Fruit fly (Drosophila melanogaster) whole organism, adult: ENCODE measurements around the gene Tehao.

ENCODE experiments used
- CG33017 ChIP-seq: fragments of 200-800 bp; sonication (Bioruptor generic); optimal IDR thresholded peaks from 2 replicates; lab custom pipeline; 2018; ENCODE audit warnings: missing biosample characterization, mild to moderate bottlenecking, missing genetic modification characterization, moderate library complexity
- CG7101 ChIP-seq: fragments of 200-800 bp; sonication (Bioruptor generic); optimal IDR thresholded peaks from 2 replicates; lab custom pipeline; 2018; ENCODE audit warnings: missing biosample characterization, mild to moderate bottlenecking, missing genetic modification characterization, moderate library complexity
- Crg-1 ChIP-seq: fragments of 200-800 bp; sonication (Bioruptor generic); optimal IDR thresholded peaks from 2 replicates; lab custom pipeline; 2016; ENCODE audit warnings: missing biosample characterization, missing genetic modification characterization
- bab1 ChIP-seq: fragments of 200-800 bp; sonication (Bioruptor generic); optimal IDR thresholded peaks from 3 replicates; lab custom pipeline; 2019; ENCODE audit warnings: missing biosample characterization, mild to moderate bottlenecking, missing genetic modification characterization, moderate library complexity
- cnc ChIP-seq, 2 experiments: fragments of >200 bp; optimal IDR thresholded peaks; 2 replicates each; lab custom pipeline; 2017
- kay ChIP-seq: fragments of 200-800 bp; sonication (Bioruptor generic); peaks from one replicate; lab custom pipeline; 2016; ENCODE audit warnings: missing biosample characterization, missing genetic modification characterization, borderline replicate concordance
- ovo ChIP-seq: fragments of 200-800 bp; sonication (Bioruptor generic); optimal IDR thresholded peaks from 2 replicates; lab custom pipeline; 2016; ENCODE audit warnings: missing biosample characterization, missing genetic modification characterization
- pad ChIP-seq: fragments of 200-800 bp; sonication (Bioruptor generic); optimal IDR thresholded peaks from 3 replicates; lab custom pipeline; 2017; ENCODE audit warnings: missing biosample characterization, missing genetic modification characterization, mild to moderate bottlenecking, moderate library complexity, missing genetic modification reagents

DNA sequence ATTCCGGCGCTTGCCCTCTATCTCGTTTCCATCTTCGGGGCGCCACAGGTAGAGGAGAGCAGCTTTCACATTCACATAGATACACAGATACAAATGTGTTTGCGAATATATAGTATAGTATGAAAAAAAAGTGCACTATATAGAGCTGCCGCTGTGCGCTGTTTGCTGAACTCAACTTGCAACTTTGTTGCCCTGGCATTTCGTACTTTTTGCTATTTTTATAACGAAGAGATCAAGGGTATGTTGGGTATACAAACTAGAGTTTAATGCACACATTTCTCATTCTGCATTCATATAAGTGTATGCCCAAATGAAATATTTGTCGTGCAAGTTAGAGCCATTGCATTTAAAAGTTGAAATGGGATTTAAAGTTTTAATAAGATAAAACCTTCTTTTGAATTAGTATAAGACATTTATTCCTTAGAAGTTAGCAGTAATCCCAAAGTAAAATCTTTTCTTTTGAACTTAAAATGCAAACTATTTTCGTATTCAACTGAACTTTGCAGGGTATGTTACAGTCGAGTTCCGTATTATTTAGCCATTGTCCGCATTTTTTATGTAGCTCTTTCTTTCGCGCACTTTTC lies 4.4 kb upstream of the Tehao start:
- TF ChIP-seq Crg-1 (GFP tag; lab: Kevin White, UChicago) = no peak
- no peak for TF ChIP-seq pad (GFP tag; lab: Kevin White, UChicago)
- TF ChIP-seq CG7101 (tag; lab: Kevin White, UChicago) = no peak
- no peak for TF ChIP-seq kay (GFP tag; lab: Kevin White, UChicago)
- no peak for TF ChIP-seq cnc (optimal IDR thresholded peaks at IDR 0.05; lab: Kevin White, UChicago)
- no peak for TF ChIP-seq CG33017 (tag; lab: Kevin White, UChicago)
- TF ChIP-seq ovo (GFP tag; lab: Kevin White, UChicago) = no peak
- no peak for TF ChIP-seq bab1 (GFP tag; lab: Kevin White, UChicago)
